Fruit fly (Drosophila melanogaster): ENCODE measurements around the gene CG3226.

The CG3226 gene

DNA sequence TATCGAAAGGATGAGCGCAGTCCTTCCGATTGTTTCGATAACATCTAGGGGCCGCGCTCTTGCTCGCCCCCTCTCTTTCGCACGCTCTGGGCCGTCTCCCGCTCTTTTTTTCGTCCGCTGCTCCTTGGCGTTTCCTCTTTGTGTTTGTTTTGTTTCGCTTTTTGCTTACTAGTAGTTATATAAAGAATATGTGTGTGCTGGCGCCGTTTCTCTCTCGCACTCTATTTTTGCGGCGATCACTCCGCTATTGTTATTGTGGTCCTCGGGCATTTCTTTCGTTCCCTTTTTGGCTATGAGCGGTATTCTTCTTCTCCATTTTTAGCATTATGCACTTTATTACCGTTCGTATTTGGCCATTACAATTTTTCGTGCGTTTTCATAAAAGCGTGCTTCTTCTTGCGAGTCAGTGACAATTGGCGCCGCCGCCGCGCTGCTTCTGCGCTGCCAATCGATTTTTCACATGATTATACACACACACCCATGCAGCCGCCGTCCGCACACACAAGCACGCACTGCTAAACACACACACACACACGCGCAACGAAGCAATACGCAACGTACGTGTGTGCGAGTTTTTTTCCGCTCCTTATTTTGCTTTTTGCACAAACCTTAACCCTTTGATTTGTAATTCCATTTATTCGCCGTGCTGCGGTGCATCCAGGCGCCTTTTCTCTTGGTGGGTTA lies 40.2 kb upstream of the CG3226 start:
- TF ChIP-seq Abd-B (GFP tag; optimal IDR thresholded peaks at IDR 0.05) (peak; percentile 41), usp (GFP tag; optimal IDR thresholded peaks at IDR 0.05) (no peak), Hnf4 (GFP tag; optimal IDR thresholded peaks at IDR 0.05) (no peak), Dif (GFP tag; optimal IDR thresholded peaks at IDR 0.05; ENCODE audit: partially characterized antibody) (peak; percentile 26), dmrt93B (GFP tag; optimal IDR thresholded peaks at IDR 0.05) (no peak), N (GFP tag; optimal IDR thresholded peaks at IDR 0.05) (no peak), sage (GFP tag; optimal IDR thresholded peaks at IDR 0.05) (no peak), Hr78 (GFP tag; optimal IDR thresholded peaks at IDR 0.05) (peak; percentile 8), psq (GFP tag; optimal IDR thresholded peaks at IDR 0.05) (peak; percentile 79), Vsx2 (GFP tag; optimal IDR thresholded peaks at IDR 0.05; ENCODE audit: partially characterized antibody) (no peak), h (GFP tag; optimal IDR thresholded peaks at IDR 0.05) (no peak), woc (GFP tag; optimal IDR thresholded peaks at IDR 0.05) (no peak), Rel (GFP tag; optimal IDR thresholded peaks at IDR 0.05) (no peak), Rel (tag; optimal IDR thresholded peaks at IDR 0.05) (no peak), CG32264 (GFP tag; optimal IDR thresholded peaks at IDR 0.05) (no peak), dl (GFP tag; optimal IDR thresholded peaks at IDR 0.05; ENCODE audit: insufficient read depth in 1 of 2, partially characterized antibody in 2 of 2) (no peak)

DNA sequence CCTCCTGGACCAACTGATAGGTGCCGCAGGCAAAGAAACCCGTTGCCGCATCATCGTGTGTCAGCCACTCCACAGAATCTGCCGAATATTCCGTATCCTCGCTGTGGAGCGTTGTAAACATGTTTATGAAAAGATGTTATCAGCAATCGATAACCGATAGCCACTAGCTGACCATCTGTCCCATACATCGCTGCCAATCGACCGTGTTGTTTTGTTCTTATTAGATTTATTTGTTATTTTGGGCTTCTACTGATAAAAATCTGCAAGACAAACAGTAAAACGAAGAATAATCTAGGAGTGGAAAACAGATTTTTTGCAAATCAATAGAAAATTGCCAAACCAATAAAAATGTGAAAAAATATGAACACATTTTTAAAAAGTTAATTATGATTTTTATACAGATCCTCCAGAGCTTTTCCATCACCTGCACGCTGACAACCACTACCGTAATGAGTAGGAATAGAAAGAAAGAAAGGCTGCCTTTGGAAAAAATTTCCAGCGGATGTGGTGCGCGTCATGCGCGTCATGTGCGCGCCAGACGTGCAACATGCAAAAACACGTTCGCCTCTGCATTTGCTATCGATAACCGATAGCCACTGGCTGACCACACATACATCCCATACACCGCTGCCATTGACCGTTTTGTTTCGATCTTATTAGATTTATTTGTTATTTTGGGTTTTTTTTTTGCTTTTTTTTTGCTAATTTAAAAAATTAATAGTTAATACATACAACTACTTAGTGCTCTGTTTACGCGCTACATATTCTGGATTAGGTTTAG lies 34.8 kb upstream of the CG3226 start, which contains the start of gene CG3184:
Gene CG3184, minus strand, starts transcription at position 155 of the 781 bp plus-strand sequence.
- TF ChIP-seq Myc (optimal IDR thresholded peaks at IDR 0.05) (peak; percentile 44), Rel (GFP tag; optimal IDR thresholded peaks at IDR 0.05) (no peak), Rel (tag; optimal IDR thresholded peaks at IDR 0.05) (no peak)

DNA sequence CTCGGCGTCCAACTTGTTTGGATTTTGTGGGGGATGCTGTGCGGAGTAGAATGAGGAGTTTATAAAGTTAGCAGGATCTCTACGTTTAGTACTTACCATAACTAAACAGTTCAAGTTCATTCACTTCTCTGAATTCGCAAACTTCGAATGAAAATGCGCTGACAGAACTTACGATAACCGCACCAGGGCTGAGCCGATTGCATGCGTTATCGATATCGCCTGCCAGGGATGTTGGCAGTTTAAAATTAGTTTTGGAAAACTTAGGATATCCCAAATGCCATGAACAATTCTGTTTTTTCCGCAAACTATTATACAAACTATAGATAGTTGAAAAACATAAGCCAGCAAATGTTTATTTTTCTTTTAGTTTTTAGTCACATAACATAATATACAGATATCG lies 33.2 kb upstream of the CG3226 start, which contains the start of gene CG44303:
Gene CG44303, minus strand, starts transcription at position 154 of the 400 bp plus-strand sequence.
- TF ChIP-seq dsf (GFP tag; optimal IDR thresholded peaks at IDR 0.05; ENCODE audit: borderline replicate concordance) (no peak), Rel (GFP tag; optimal IDR thresholded peaks at IDR 0.05) (no peak), Rel (tag; optimal IDR thresholded peaks at IDR 0.05) (no peak), Mio (GFP tag; optimal IDR thresholded peaks at IDR 0.05) (no peak)

DNA sequence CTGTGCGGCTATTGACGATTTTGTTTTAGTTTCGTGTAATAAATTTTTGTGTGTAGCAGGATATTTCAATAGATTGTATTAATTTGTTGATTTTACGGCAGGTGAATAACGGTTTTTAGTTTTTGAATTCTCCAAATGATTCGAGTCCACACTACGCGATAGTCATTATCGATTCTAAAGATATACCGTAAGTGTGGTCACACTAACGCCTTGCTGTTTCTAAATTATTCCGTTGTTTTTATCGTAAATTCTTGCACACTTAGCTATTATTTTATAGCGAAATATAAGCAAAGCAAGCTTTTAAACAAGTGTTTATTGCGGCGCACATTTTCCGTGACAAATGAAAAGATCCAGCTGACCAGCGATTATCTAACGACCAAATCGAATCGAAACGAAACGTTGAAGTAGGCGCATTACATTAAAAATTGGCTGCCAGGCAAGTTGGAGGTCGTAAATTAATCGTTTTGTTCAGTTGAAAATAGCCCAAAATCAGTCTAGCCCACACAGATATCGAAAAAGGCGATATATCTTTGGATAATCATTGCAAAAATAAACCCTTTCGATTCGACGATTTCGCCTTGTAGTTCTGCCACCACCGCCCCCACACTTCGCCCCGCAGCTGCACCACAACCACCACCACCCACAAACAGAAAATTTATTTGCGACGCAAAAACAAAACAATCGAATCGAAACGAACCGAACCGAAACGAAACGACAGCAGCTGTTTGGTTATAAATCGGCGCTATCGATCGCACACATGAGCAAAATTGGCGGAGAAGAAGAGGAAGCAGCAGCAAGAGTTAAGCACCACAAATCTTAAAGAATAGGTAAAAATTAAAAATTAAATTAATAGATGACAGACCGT lies 29.8 kb upstream of the CG3226 start, which contains the start of gene Pink1:
Gene Pink1, plus strand, starts transcription at position 164 of the 865 bp plus-strand sequence.
- TF ChIP-seq Sp1 (GFP tag; optimal IDR thresholded peaks at IDR 0.05) (peak; percentile 4), Myc (optimal IDR thresholded peaks at IDR 0.05) (peak; percentile 17), Rel (GFP tag; optimal IDR thresholded peaks at IDR 0.05) (no peak), Rel (tag; optimal IDR thresholded peaks at IDR 0.05) (peak; percentile 19), br (GFP tag; optimal IDR thresholded peaks at IDR 0.05) (no peak)

DNA sequence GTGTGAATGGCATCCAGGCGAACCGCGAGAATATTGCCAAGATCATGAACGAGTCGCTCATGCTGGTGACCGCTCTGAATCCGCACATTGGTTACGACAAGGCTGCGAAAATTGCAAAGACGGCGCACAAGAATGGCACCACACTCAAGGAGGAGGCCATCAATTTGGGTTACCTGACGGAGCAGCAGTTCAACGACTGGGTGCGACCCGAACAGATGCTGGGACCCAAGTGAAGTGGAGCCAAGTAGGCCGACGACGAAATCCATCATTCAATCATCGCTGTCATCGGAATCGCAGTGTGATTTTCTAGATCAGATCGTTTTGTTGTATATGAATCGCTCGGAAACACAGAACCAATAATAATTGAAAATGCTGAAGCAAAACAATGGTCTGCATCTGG lies 27.4 kb upstream of the CG3226 start, which contains the start of gene Fum2:
Gene Fum2, plus strand, starts transcription at position 301 of the 400 bp plus-strand sequence.
- TF ChIP-seq Mio (GFP tag; optimal IDR thresholded peaks at IDR 0.05) (no peak), lola (GFP tag; optimal IDR thresholded peaks at IDR 0.05) (no peak), GATAd (GFP tag; optimal IDR thresholded peaks at IDR 0.05) (no peak), rgr (GFP tag; optimal IDR thresholded peaks at IDR 0.05) (no peak), woc (GFP tag; optimal IDR thresholded peaks at IDR 0.05) (no peak), HLH106 (tag; optimal IDR thresholded peaks at IDR 0.05) (no peak), jim (GFP tag; optimal IDR thresholded peaks at IDR 0.05) (no peak), dl (GFP tag; optimal IDR thresholded peaks at IDR 0.05; ENCODE audit: insufficient read depth in 1 of 2, partially characterized antibody in 2 of 2) (no peak), fru (GFP tag; optimal IDR thresholded peaks at IDR 0.05) (no peak), usp (GFP tag; optimal IDR thresholded peaks at IDR 0.05) (no peak), sage (GFP tag; optimal IDR thresholded peaks at IDR 0.05) (no peak), brk (GFP tag; optimal IDR thresholded peaks at IDR 0.05) (no peak), Dfd (GFP tag; optimal IDR thresholded peaks at IDR 0.05) (no peak)
